Worm (Caenorhabditis elegans) whole organism, mixed stage, embryonic: Measurements from ENCODE around the gene T25D10.4.

Experiments used
- M03D4.4 ChIP-seq: sonication (generic microtip); optimal IDR thresholded peaks from 2 replicates; lab custom pipeline; 2017; ENCODE audit warnings: mild to moderate bottlenecking, missing genetic modification characterization, missing compliant biosample characterization
- ceh-39 ChIP-seq: fragments of 150-350 bp; optimal IDR thresholded peaks from 2 replicates; lab custom pipeline; 2014; ENCODE audit warnings: missing biosample characterization, missing genetic modification characterization
- ces-1 ChIP-seq: fragments of 150-350 bp; optimal IDR thresholded peaks from 2 replicates; lab custom pipeline; 2014; ENCODE audit warnings: missing biosample characterization, missing genetic modification reagents, missing genetic modification characterization
- cnd-1 ChIP-seq: fragments of 200-800 bp; sonication (Bioruptor generic); optimal IDR thresholded peaks from 2 replicates; lab custom pipeline; 2018; ENCODE audit warnings: mild to moderate bottlenecking, missing genetic modification characterization, missing compliant biosample characterization
- lin-13 ChIP-seq: fragments of 150-350 bp; optimal IDR thresholded peaks from 2 replicates; lab custom pipeline; 2014; ENCODE audit warnings: missing biosample characterization, missing genetic modification characterization
- lsy-2 ChIP-seq: fragments of 150-350 bp; optimal IDR thresholded peaks from 2 replicates; lab custom pipeline; 2014; ENCODE audit warnings: missing biosample characterization, missing genetic modification characterization
- nhr-12 ChIP-seq: fragments of 150-350 bp; optimal IDR thresholded peaks from 2 replicates; lab custom pipeline; 2014; ENCODE audit warnings: missing biosample characterization, missing genetic modification characterization
- pha-4 ChIP-seq: fragments of 150-350 bp; optimal IDR thresholded peaks from 2 replicates; lab custom pipeline; 2018; ENCODE audit warnings: missing biosample characterization, missing genetic modification reagents, missing genetic modification characterization
- tbx-8 ChIP-seq: fragments of 200-800 bp; sonication (Bioruptor generic); optimal IDR thresholded peaks from 2 replicates; lab custom pipeline; 2018; ENCODE audit warnings: mild to moderate bottlenecking, missing genetic modification characterization, moderate library complexity, missing compliant biosample characterization
- unc-62 ChIP-seq: fragments of 150-350 bp; optimal IDR thresholded peaks from 2 replicates; lab custom pipeline; 2014; ENCODE audit warnings: missing biosample characterization, missing genetic modification reagents, missing genetic modification characterization

DNA sequence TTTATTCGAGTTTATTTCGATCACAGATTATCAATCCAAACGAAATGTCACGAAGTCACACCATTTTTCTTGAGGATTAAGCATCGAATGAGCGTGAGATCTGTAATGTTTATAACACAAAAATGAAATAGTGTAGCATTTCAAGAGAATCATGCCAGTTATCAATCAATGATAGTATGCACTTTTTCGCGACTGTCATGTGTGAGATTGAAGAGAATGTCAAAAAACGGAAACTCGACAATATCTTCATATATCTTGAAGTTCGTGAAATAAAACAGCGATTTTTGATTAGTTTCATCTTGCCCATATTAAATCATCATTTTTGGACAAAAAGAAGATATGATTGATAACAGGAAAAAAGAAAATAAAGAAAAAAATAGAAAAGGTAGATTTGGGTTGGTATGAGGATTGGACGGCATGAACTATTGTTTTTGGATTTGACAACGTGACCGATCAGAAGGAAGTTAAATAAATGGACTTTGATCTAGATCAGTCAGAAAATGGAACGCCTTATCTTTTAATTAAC, 31.0 kb downstream of the T25D10.4 start:
- TF ChIP-seq unc-62 (GFP tag; lab: Kevin White, UChicago): no peak
- TF ChIP-seq pha-4 (tag; lab: Kevin White, UChicago): no peak
- no peak for TF ChIP-seq ceh-39 (tag; lab: Kevin White, UChicago)
- no peak for TF ChIP-seq nhr-12 (tag; lab: Kevin White, UChicago)
- TF ChIP-seq ces-1 (GFP tag; lab: Kevin White, UChicago): no peak
- TF ChIP-seq cnd-1 (tag; lab: Kevin White, UChicago): no peak
- TF ChIP-seq M03D4.4 (tag; lab: Kevin White, UChicago): no peak
- no peak for TF ChIP-seq tbx-8 (GFP tag; lab: Kevin White, UChicago)
- no peak for TF ChIP-seq lin-13 (tag; lab: Kevin White, UChicago)
- no peak for TF ChIP-seq lsy-2 (tag; lab: Kevin White, UChicago)
